Worm (Caenorhabditis elegans) whole organism, L2 larva: ENCODE data around the gene ttr-17.

Experiments used
- C34F6.9 ChIP-seq: fragments of 150-350 bp; optimal IDR thresholded peaks from 2 replicates; lab custom pipeline; 2014; ENCODE audit warnings: missing biosample characterization, missing genetic modification characterization
- F13H6.1 ChIP-seq: sonication (generic microtip); optimal IDR thresholded peaks from 2 replicates; lab custom pipeline; 2016; ENCODE audit warnings: missing genetic modification characterization, missing compliant biosample characterization
- alr-1 ChIP-seq: fragments of 150-350 bp; optimal IDR thresholded peaks from 2 replicates; lab custom pipeline; 2014; ENCODE audit warnings: missing biosample characterization, missing genetic modification characterization
- aly-2 ChIP-seq: fragments of 150-350 bp; optimal IDR thresholded peaks from 2 replicates; lab custom pipeline; 2014; ENCODE audit warnings: missing biosample characterization, missing genetic modification characterization
- ama-1 ChIP-seq: fragments of 150-350 bp; optimal IDR thresholded peaks from 2 replicates; lab custom pipeline; 2018; ENCODE audit warnings: inconsistent platforms
- blmp-1 ChIP-seq: sonication (generic microtip); optimal IDR thresholded peaks from 2 replicates; lab custom pipeline; 2017; ENCODE audit warnings: missing genetic modification characterization, mild to moderate bottlenecking, missing compliant biosample characterization, antibody characterized with exemption, moderate library complexity; ENCODE audit not compliant: insufficient read depth
- ceh-16 ChIP-seq: fragments of 150-350 bp; optimal IDR thresholded peaks from 2 replicates; lab custom pipeline; 2014; ENCODE audit warnings: missing biosample characterization, missing genetic modification characterization
- ceh-82 ChIP-seq: fragments of 150-350 bp; optimal IDR thresholded peaks from 2 replicates; lab custom pipeline; 2014; ENCODE audit warnings: missing biosample characterization, missing genetic modification characterization
- crh-2 ChIP-seq: sonication (generic microtip); optimal IDR thresholded peaks from 2 replicates; lab custom pipeline; 2017; ENCODE audit warnings: missing biosample characterization, missing genetic modification characterization
- dmd-4 ChIP-seq: sonication (generic microtip); optimal IDR thresholded peaks from 2 replicates; lab custom pipeline; 2017; ENCODE audit warnings: missing biosample characterization, missing genetic modification characterization
- egl-27 ChIP-seq: sonication (generic microtip); optimal IDR thresholded peaks from 3 replicates; lab custom pipeline; 2017; ENCODE audit warnings: missing biosample characterization, missing genetic modification reagents, missing genetic modification characterization
- elt-1 ChIP-seq: fragments of 150-350 bp; optimal IDR thresholded peaks from 2 replicates; lab custom pipeline; 2014; ENCODE audit warnings: missing biosample characterization, missing genetic modification characterization
- elt-3 ChIP-seq: sonication (generic microtip); optimal IDR thresholded peaks from 2 replicates; lab custom pipeline; 2017; ENCODE audit warnings: missing biosample characterization, missing genetic modification characterization
- fos-1 ChIP-seq: fragments of 150-350 bp; optimal IDR thresholded peaks from 2 replicates; lab custom pipeline; 2014; ENCODE audit warnings: missing biosample characterization, missing genetic modification characterization
- gmeb-1 ChIP-seq: fragments of 150-350 bp; optimal IDR thresholded peaks from 2 replicates; lab custom pipeline; 2014; ENCODE audit warnings: missing biosample characterization, missing genetic modification characterization
- lin-11 ChIP-seq: fragments of 150-350 bp; sonication (generic microtip); optimal IDR thresholded peaks from 2 replicates; lab custom pipeline; 2014; ENCODE audit warnings: missing biosample characterization, missing genetic modification characterization, inconsistent platforms, mixed read lengths
- lin-13 ChIP-seq: fragments of 150-350 bp; optimal IDR thresholded peaks from 2 replicates; lab custom pipeline; 2014; ENCODE audit warnings: missing biosample characterization, missing genetic modification reagents, missing genetic modification characterization
- lin-39 ChIP-seq: fragments of 150-350 bp; optimal IDR thresholded peaks from 2 replicates; lab custom pipeline; 2014; ENCODE audit warnings: missing biosample characterization, missing genetic modification reagents, missing genetic modification characterization
- lsy-2 ChIP-seq, 2 experiments: fragments of 150-350 bp in 1 of 2; sonication (generic microtip) in 1 of 2; optimal IDR thresholded peaks; 2 replicates each; lab custom pipeline; 2014 to 2017; ENCODE audit warnings: missing biosample characterization in 2 of 2, missing genetic modification characterization in 2 of 2
- mbf-1 ChIP-seq: sonication (generic microtip); optimal IDR thresholded peaks from 2 replicates; lab custom pipeline; 2017; ENCODE audit warnings: missing biosample characterization, missing genetic modification characterization
- nhr-10 ChIP-seq: sonication (generic microtip); optimal IDR thresholded peaks from 2 replicates; lab custom pipeline; 2017; ENCODE audit warnings: missing biosample characterization, missing genetic modification characterization
- nhr-12 ChIP-seq: fragments of 150-350 bp; optimal IDR thresholded peaks from 2 replicates; lab custom pipeline; 2014; ENCODE audit warnings: missing biosample characterization, missing genetic modification characterization
- nhr-129 ChIP-seq: fragments of 150-350 bp; optimal IDR thresholded peaks from 2 replicates; lab custom pipeline; 2014; ENCODE audit warnings: missing biosample characterization, missing genetic modification characterization
- nhr-21 ChIP-seq: fragments of 150-350 bp; optimal IDR thresholded peaks from 2 replicates; lab custom pipeline; 2014; ENCODE audit warnings: missing biosample characterization, missing genetic modification characterization
- nhr-77 ChIP-seq: fragments of 150-350 bp; optimal IDR thresholded peaks from 2 replicates; lab custom pipeline; 2014; ENCODE audit warnings: missing biosample characterization, missing genetic modification characterization
- sem-4 ChIP-seq: fragments of 150-350 bp; optimal IDR thresholded peaks from 2 replicates; lab custom pipeline; 2014; ENCODE audit warnings: missing biosample characterization, missing genetic modification reagents, missing genetic modification characterization
- sma-3 ChIP-seq: sonication (generic microtip); optimal IDR thresholded peaks from 2 replicates; lab custom pipeline; 2016; ENCODE audit warnings: missing genetic modification reagents, missing genetic modification characterization, missing compliant biosample characterization
- sma-9 ChIP-seq, 2 experiments: fragments of 150-350 bp in 1 of 2; sonication (generic microtip) in 1 of 2; optimal IDR thresholded peaks; 2 replicates each; lab custom pipeline; 2014 to 2016; ENCODE audit warnings: missing genetic modification characterization in 2 of 2, mild to moderate bottlenecking in 1 of 2, missing biosample characterization in 1 of 2, missing compliant biosample characterization in 1 of 2, missing genetic modification reagents in 1 of 2, moderate library complexity in 1 of 2
- unc-39 ChIP-seq: fragments of 150-350 bp; optimal IDR thresholded peaks from 2 replicates; lab custom pipeline; 2014; ENCODE audit warnings: missing biosample characterization, missing genetic modification characterization
- unc-55 ChIP-seq: fragments of 150-350 bp; sonication (generic microtip); optimal IDR thresholded peaks from 3 replicates; lab custom pipeline; 2014; ENCODE audit warnings: missing biosample characterization, missing genetic modification reagents, missing genetic modification characterization
- ztf-1 ChIP-seq: fragments of 200-800 bp; sonication (Bioruptor generic); conservative IDR thresholded peaks from 2 replicates; pipeline ENCODE4 v1.3.6; 2022; ENCODE audit warnings: missing genetic modification characterization, missing compliant biosample characterization
- ztf-11 ChIP-seq: sonication (generic microtip); optimal IDR thresholded peaks from 2 replicates; lab custom pipeline; 2017; ENCODE audit warnings: missing biosample characterization, missing genetic modification characterization
- ztf-4 ChIP-seq: fragments of 150-350 bp; optimal IDR thresholded peaks from 2 replicates; lab custom pipeline; 2014; ENCODE audit warnings: missing biosample characterization, missing genetic modification characterization

Gene ttr-17

DNA sequence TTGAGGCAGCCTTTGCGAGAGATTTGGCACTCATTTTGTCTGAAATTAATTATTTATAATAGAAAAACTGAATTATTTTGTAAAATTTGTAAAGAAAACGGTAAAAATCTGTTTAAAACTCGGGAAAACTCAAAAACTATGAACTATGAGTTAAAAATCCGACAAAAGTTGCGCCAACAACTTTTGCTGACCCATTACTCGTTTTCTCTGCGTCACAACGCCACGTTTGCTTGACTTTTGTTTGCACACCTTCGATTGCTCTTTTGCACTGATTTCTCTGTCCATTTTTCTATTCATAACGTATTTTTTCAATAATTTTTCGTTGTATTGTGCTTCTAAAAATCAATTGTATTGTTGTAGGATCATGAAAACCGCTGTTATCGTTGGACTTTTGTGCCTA is 30.6 kb downstream of the ttr-17 start, which contains the start of gene fkb-1 (continued):
- TF ChIP-seq C34F6.9 (tag; lab: Kevin White, UChicago) (peak; percentile 87), F13H6.1 (peak; percentile 59), ztf-4 (tag; lab: Kevin White, UChicago) (no peak), unc-39 (tag; lab: Kevin White, UChicago) (no peak), elt-1 (tag; lab: Kevin White, UChicago) (no peak)

DNA sequence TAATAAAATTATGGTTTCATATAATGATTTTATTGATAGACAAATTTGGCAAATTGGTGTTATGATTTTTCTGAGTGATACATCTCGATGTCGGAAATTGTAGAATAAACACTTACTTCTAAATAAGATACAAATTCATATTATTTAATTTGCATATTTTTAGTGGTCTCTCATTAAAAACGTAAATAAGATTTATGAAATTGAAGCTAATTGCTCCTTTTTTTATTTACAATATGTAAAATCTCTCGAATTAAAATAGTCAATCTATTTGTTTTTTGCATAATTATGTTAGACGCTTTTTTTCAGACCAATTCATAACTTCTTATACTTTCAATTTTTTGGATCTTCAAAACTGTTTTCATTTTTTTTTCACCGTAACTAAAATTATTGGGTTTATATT is 34.5 kb downstream of the ttr-17 start, which contains the start of gene hrg-6:
Gene hrg-6 (plus strand): TSS at position 301 of the 400 bp plus-strand sequence.
- TF ChIP-seq egl-27 (tag; lab: Kevin White, UChicago) (no peak), sem-4 (no peak), aly-2 (tag; lab: Kevin White, UChicago) (no peak), unc-55 (no peak)

DNA sequence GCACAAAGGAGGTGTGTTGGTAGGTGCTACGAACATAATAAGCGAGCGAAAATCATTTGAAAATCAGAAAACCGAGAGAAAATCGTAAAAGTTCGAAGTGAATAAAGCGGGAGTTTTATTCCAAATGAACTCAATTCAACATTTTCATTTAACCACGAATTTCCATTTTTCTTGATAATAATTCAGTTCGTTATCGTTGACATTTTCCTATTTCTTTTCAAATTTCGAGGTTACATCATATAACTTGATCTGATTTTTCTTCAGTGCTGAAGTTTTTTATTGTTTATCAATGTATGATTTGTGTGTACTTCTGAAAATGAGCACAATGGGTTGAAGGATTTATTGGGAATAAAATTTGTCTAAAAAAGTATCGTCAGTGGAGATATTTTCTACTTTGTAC is 35.2 kb downstream of the ttr-17 start:
- TF ChIP-seq nhr-129 (tag; lab: Kevin White, UChicago) (peak; percentile 57), nhr-12 (tag; lab: Kevin White, UChicago) (no peak), fos-1 (tag; lab: Kevin White, UChicago) (peak; percentile 83), ztf-4 (tag; lab: Kevin White, UChicago) (no peak), alr-1 (tag; lab: Kevin White, UChicago) (no peak), elt-1 (tag; lab: Kevin White, UChicago) (no peak), nhr-21 (no peak), ama-1 (lab: Kevin White, UChicago) (no peak), crh-2 (tag; lab: Kevin White, UChicago) (peak; percentile 50), gmeb-1 (peak; percentile 20), nhr-10 (tag; lab: Kevin White, UChicago) (no peak), mbf-1 (tag; lab: Kevin White, UChicago) (no peak), elt-3 (no peak), dmd-4 (tag; lab: Kevin White, UChicago) (no peak), egl-27 (tag; lab: Kevin White, UChicago) (no peak)

ce11 chrIV:11030893-11031292 is 35.9 kb downstream of the ttr-17 start, which contains the start of gene hrg-4:
TSS of gene hrg-4 (minus strand) at chrIV:11030993.
- TF ChIP-seq dmd-4 (tag; lab: Kevin White, UChicago), result no peak
- TF ChIP-seq fos-1 (tag; lab: Kevin White, UChicago), result no peak
- TF ChIP-seq lin-13 (GFP tag; lab: Kevin White, UChicago), result no peak
- no peak for TF ChIP-seq lsy-2 (tag; optimal IDR thresholded peaks at IDR 0.05; lab: Kevin White, UChicago)
- TF ChIP-seq blmp-1 (tag; lab: Kevin White, UChicago), result no peak
- no peak for TF ChIP-seq nhr-10 (tag; lab: Kevin White, UChicago)
- TF ChIP-seq nhr-21, result no peak
- TF ChIP-seq, all 48 proteins: peak for 0

ce11 chrIV:11030117-11030516 is 36.7 kb downstream of the ttr-17 start:
- no peak for TF ChIP-seq aly-2 (tag; lab: Kevin White, UChicago)
- no peak for TF ChIP-seq lin-39 (tag; lab: Kevin White, UChicago)
- TF ChIP-seq ztf-11 (tag; lab: Kevin White, UChicago), result no peak
- no peak for TF ChIP-seq ceh-16
- no peak for TF ChIP-seq C34F6.9 (tag; lab: Kevin White, UChicago)
- no peak for TF ChIP-seq fos-1 (tag; lab: Kevin White, UChicago)
- no peak for TF ChIP-seq F13H6.1
- no peak for TF ChIP-seq egl-27 (tag; lab: Kevin White, UChicago)
- TF ChIP-seq nhr-77 (tag; lab: Kevin White, UChicago), result no peak
- no peak for TF ChIP-seq ceh-82 (tag; lab: Kevin White, UChicago)

DNA sequence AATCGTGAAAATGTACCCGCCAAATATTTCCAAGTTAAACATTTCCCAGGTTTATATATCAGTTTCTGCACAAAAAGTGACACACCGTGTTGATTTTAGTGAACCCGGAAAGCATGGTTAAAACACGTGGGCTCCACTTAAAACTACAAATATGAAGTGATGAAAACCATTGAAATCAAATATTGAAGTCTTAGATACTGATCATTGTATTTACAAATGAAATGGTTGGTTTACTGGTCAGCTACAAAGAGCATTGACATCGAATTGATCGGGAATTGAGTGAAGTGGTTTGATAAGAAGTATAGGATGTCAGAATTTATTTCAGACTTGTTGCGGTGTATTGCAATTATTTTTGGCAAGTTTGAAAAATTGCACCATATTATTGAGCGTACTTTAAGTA is 37.4 kb downstream of the ttr-17 start, which contains the start of gene hrg-5:
Gene hrg-5 (minus strand): TSS at position 17 of the 400 bp plus-strand sequence.
- TF ChIP-seq sma-3 (GFP tag; lab: Kevin White, UChicago) (no peak), C34F6.9 (tag; lab: Kevin White, UChicago) (no peak), mbf-1 (tag; lab: Kevin White, UChicago) (no peak), crh-2 (tag; lab: Kevin White, UChicago) (peak; percentile 19), sma-9 (GFP tag; optimal IDR thresholded peaks at IDR 0.05; lab: Kevin White, UChicago) (peak; percentile 66), sma-9 (tag; optimal IDR thresholded peaks at IDR 0.05; lab: Kevin White, UChicago) (no peak), lin-11 (tag; lab: Kevin White, UChicago) (no peak), ztf-1 (GFP tag; lab: Robert Waterston, UW) (no peak), aly-2 (tag; lab: Kevin White, UChicago) (no peak), blmp-1 (tag; lab: Kevin White, UChicago) (no peak), ama-1 (lab: Kevin White, UChicago) (no peak), nhr-129 (tag; lab: Kevin White, UChicago) (no peak), ceh-16 (no peak), gmeb-1 (no peak), lin-13 (GFP tag; lab: Kevin White, UChicago) (no peak)
